Worm (Caenorhabditis elegans) whole organism, midembryonic: ENCODE measurements around the gene Y47D3A.20.

Experiments
- T22C8.4 ChIP-seq: fragments of 200-800 bp; sonication (Bioruptor generic); IDR thresholded peaks from 2 replicates; pipeline ENCODE4 v1.3.6; 2022; ENCODE audit warnings: missing genetic modification characterization, missing compliant biosample characterization
- cog-1 ChIP-seq: sonication (generic microtip); optimal IDR thresholded peaks from 2 replicates; lab custom pipeline; 2016; ENCODE audit warnings: missing genetic modification characterization, missing compliant biosample characterization
- flt-1 ChIP-seq: fragments of 200-800 bp; sonication (Bioruptor generic); IDR thresholded peaks from 2 replicates; pipeline ENCODE4 v1.3.6; 2022; ENCODE audit warnings: missing genetic modification characterization, missing compliant biosample characterization
- klf-2 ChIP-seq: fragments of 200-800 bp; sonication (Bioruptor generic); conservative IDR thresholded peaks from 2 replicates; pipeline ENCODE4 v1.3.6; 2022; ENCODE audit warnings: missing genetic modification reagents, missing genetic modification characterization, missing compliant biosample characterization
- med-1 ChIP-seq: sonication (generic microtip); optimal IDR thresholded peaks from 2 replicates; lab custom pipeline; 2017; ENCODE audit warnings: missing genetic modification characterization, mild to moderate bottlenecking, missing compliant biosample characterization, antibody characterized with exemption, missing genetic modification reagents; ENCODE audit not compliant: insufficient read depth
- ref-1 ChIP-seq: fragments of 200-800 bp; sonication (Bioruptor generic); conservative IDR thresholded peaks from 2 replicates; pipeline ENCODE4 v1.3.6; 2022; ENCODE audit warnings: missing genetic modification reagents, missing genetic modification characterization, missing compliant biosample characterization
- tab-1 ChIP-seq: fragments of 200-800 bp; sonication (Bioruptor generic); IDR thresholded peaks from 2 replicates; pipeline ENCODE4 v1.3.6; 2022; ENCODE audit warnings: missing genetic modification characterization, missing compliant biosample characterization
- ztf-23 ChIP-seq: fragments of 200-800 bp; sonication (Bioruptor generic); IDR thresholded peaks from 2 replicates; pipeline ENCODE4 v1.3.6; 2022; ENCODE audit warnings: missing genetic modification reagents, missing genetic modification characterization, missing compliant biosample characterization
- ztf-29 ChIP-seq: fragments of 200-800 bp; sonication (Bioruptor generic); IDR thresholded peaks from 2 replicates; pipeline ENCODE4 v1.3.6; 2022; ENCODE audit warnings: missing genetic modification reagents, missing genetic modification characterization, missing compliant biosample characterization

DNA sequence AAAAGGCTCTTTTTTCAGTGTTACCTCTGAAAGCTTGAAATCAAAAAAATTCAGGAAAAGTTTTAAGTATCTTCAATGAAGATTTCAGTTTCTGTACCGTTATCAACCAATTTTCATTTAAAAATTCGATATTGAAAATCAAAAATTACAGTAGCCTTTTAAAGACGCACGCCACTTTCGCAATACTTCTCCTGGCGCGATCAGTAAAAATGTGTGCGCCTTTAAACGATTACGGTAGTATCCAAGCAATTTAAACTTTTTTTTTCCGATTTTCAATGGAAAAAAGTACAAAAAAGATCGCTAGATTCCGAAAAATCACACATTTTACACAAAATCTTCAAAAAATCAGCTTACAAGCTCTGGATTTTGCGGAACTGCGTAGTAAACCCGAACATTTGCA lies 15.0 kb downstream of the Y47D3A.20 start:
- TF ChIP-seq flt-1 (GFP tag; lab: Robert Waterston, UW) (no peak), ztf-29 (GFP tag; lab: Robert Waterston, UW) (no peak), ref-1 (GFP tag; lab: Robert Waterston, UW) (no peak), tab-1 (GFP tag; lab: Robert Waterston, UW) (no peak), klf-2 (GFP tag; lab: Robert Waterston, UW) (no peak), T22C8.4 (no peak), cog-1 (tag; lab: Kevin White, UChicago) (no peak), ztf-23 (GFP tag; lab: Robert Waterston, UW) (no peak), med-1 (no peak)
